Fruit fly (Drosophila melanogaster) whole organism, larva: Measurements from ENCODE around the gene CG11262.

Experiments
- noc ChIP-seq: fragments of 200-800 bp; sonication (Bioruptor generic); optimal IDR thresholded peaks from 3 replicates; lab custom pipeline; 2019; ENCODE audit warnings: missing biosample characterization, mild to moderate bottlenecking, missing genetic modification characterization, moderate library complexity

Gene CG11262

DNA sequence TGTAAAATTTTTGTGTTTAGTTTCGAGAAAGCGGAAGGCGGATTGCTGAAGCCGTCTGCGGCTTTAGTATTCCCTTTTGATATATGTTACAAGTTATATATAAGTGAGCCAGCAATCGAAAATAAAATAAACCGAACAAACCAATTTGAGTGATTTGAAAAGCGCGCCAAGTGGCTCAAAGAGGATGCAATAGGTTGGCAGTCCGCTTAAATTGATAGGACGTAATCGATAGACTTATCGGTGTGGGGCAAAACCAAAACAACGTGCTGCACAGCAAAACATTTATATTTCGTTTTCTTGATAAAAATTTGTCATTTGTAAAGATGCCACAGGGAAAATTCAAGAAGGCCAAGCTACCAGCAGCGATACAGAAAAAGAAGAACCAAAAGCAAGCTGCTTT lies 51.8 kb downstream of the CG11262 start, which contains the start of gene CG11279:
CG11279 (plus strand) TSS at position 220 of the 400 bp plus-strand sequence.
- no peak for TF ChIP-seq noc (tag; lab: Kevin White, UChicago)
